Fruit fly (Drosophila melanogaster): ENCODE measurements around the gene CG12498.
A peak's percentile ranks its signal among the peaks of the same experiment; 100 is the strongest.

Gene CG12498

dm6 chrX:2786553-2787118 lies 23.0 kb upstream of the CG12498 start (continued):
- peak; percentile 92 for TF ChIP-seq lmd (GFP tag; IDR thresholded peaks at IDR 0.05)
- TF ChIP-seq CG9727 (GFP tag; optimal IDR thresholded peaks at IDR 0.05): peak; percentile 82
- peak; percentile 14 for TF ChIP-seq sug (tag; optimal IDR thresholded peaks at IDR 0.05)
- TF ChIP-seq sim (GFP tag; IDR thresholded peaks at IDR 0.05): 0 out of 2 replicates have a peak, but pooled peaks have one; percentile 38
- TF ChIP-seq sd (tag; optimal IDR thresholded peaks at IDR 0.05): peak; percentile 74
- TF ChIP-seq gro (GFP tag; optimal IDR thresholded peaks at IDR 0.05): peak; percentile 84
- TF ChIP-seq CG14860 (GFP tag; IDR thresholded peaks at IDR 0.05; ENCODE audit: partially characterized antibody): no peak
- peak; percentile 6 for TF ChIP-seq Lhr (GFP tag; optimal IDR thresholded peaks at IDR 0.05)
- TF ChIP-seq slbo (GFP tag; IDR thresholded peaks at IDR 0.05): peak; percentile 96
- peak; percentile 85 for TF ChIP-seq CoRest (tag; optimal IDR thresholded peaks at IDR 0.05)
- TF ChIP-seq caup (GFP tag; optimal IDR thresholded peaks at IDR 0.05; ENCODE audit: severe bottlenecking): peak; percentile 88
- TF ChIP-seq ssp (GFP tag; IDR thresholded peaks at IDR 0.05): peak; percentile 79
- TF ChIP-seq CG18619 (GFP tag; optimal IDR thresholded peaks at IDR 0.05): peak; percentile 62
- no peak for TF ChIP-seq Dfd (GFP tag; optimal IDR thresholded peaks at IDR 0.05)
- no peak for TF ChIP-seq pros (GFP tag; optimal IDR thresholded peaks at IDR 0.05)
- TF ChIP-seq CG8388 (GFP tag; optimal IDR thresholded peaks at IDR 0.05): peak; percentile 76
- peak; percentile 83 for TF ChIP-seq jumu (GFP tag; optimal IDR thresholded peaks at IDR 0.05)
- TF ChIP-seq CG10654 (GFP tag; optimal IDR thresholded peaks at IDR 0.05): peak; percentile 85
- TF ChIP-seq Hmr (GFP tag; optimal IDR thresholded peaks at IDR 0.05): peak; percentile 85
- TF ChIP-seq lab (GFP tag; optimal IDR thresholded peaks at IDR 0.05): peak; percentile 93
- peak; percentile 88 for TF ChIP-seq klu (GFP tag; IDR thresholded peaks at IDR 0.05)
- peak; percentile 83 for TF ChIP-seq disco-r (GFP tag; optimal IDR thresholded peaks at IDR 0.05)
- peak; percentile 67 for TF ChIP-seq E2f2 (GFP tag; IDR thresholded peaks at IDR 0.05)
- TF ChIP-seq hth (optimal IDR thresholded peaks at IDR 0.05): no peak
- no peak for TF ChIP-seq inv (GFP tag; IDR thresholded peaks at IDR 0.05; ENCODE audit: partially characterized antibody)
- peak; percentile 94 for TF ChIP-seq dmrt99B (tag; optimal IDR thresholded peaks at IDR 0.05)
- no peak for TF ChIP-seq Dref (GFP tag; IDR thresholded peaks at IDR 0.05)
- peak; percentile 54; the same call in 1 of the 2 replicates for TF ChIP-seq dan (GFP tag; IDR thresholded peaks at IDR 0.05)
- TF ChIP-seq CG7786 (GFP tag; optimal IDR thresholded peaks at IDR 0.05): peak; percentile 82
- no peak for TF ChIP-seq mld (GFP tag; IDR thresholded peaks at IDR 0.05; ENCODE audit: partially characterized antibody)
- peak; percentile 69 for TF ChIP-seq CG8089 (GFP tag; optimal IDR thresholded peaks at IDR 0.05)
- TF ChIP-seq CG4424 (GFP tag; optimal IDR thresholded peaks at IDR 0.05): peak; percentile 89
- TF ChIP-seq Abd-B (GFP tag; optimal IDR thresholded peaks at IDR 0.05): peak; percentile 83
- peak; percentile 68 for TF ChIP-seq CG12744 (GFP tag; optimal IDR thresholded peaks at IDR 0.05)
- TF ChIP-seq NC2α (GFP tag; optimal IDR thresholded peaks at IDR 0.05): peak; percentile 41
- peak; percentile 73 for TF ChIP-seq CG11696 (GFP tag; IDR thresholded peaks at IDR 0.05)
- peak; percentile 93 for TF ChIP-seq CG2678 (tag; optimal IDR thresholded peaks at IDR 0.05)
- TF ChIP-seq Fer1 (GFP tag; optimal IDR thresholded peaks at IDR 0.05): peak; percentile 89
- peak; percentile 85 for TF ChIP-seq CG12155 (GFP tag; optimal IDR thresholded peaks at IDR 0.05)
- no peak for TF ChIP-seq usp (GFP tag; optimal IDR thresholded peaks at IDR 0.05)
- peak; percentile 90 for TF ChIP-seq B-H1 (GFP tag; IDR thresholded peaks at IDR 0.05)
- TF ChIP-seq Gsc (GFP tag; IDR thresholded peaks at IDR 0.05): peak; percentile 74
- peak; percentile 92 for TF ChIP-seq CG7839 (tag; optimal IDR thresholded peaks at IDR 0.05)
- peak; percentile 88 for TF ChIP-seq rib (GFP tag; IDR thresholded peaks at IDR 0.05)
- peak; percentile 74 for TF ChIP-seq gt (GFP tag; IDR thresholded peaks at IDR 0.05)
- TF ChIP-seq shn (GFP tag; optimal IDR thresholded peaks at IDR 0.05): peak; percentile 71
- TF ChIP-seq pita (GFP tag; optimal IDR thresholded peaks at IDR 0.05): no peak
- peak; percentile 82 for TF ChIP-seq Blimp-1 (GFP tag; optimal IDR thresholded peaks at IDR 0.05)
- peak; percentile 94 for TF ChIP-seq CG32532 (GFP tag; IDR thresholded peaks at IDR 0.05)
- TF ChIP-seq CG34376 (GFP tag; optimal IDR thresholded peaks at IDR 0.05): no peak
- TF ChIP-seq Xrp1 (GFP tag; IDR thresholded peaks at IDR 0.05): peak; percentile 89
